Worm (Caenorhabditis elegans) whole organism, midembryonic: ENCODE results near the gene T12D8.5.

ENCODE experiments used
- T22C8.4 ChIP-seq: fragments of 200-800 bp; sonication (Bioruptor generic); IDR thresholded peaks from 2 replicates; pipeline ENCODE4 v1.3.6; 2022; ENCODE audit warnings: missing genetic modification characterization, missing compliant biosample characterization
- cog-1 ChIP-seq: sonication (generic microtip); optimal IDR thresholded peaks from 2 replicates; lab custom pipeline; 2016; ENCODE audit warnings: missing genetic modification characterization, missing compliant biosample characterization
- flt-1 ChIP-seq: fragments of 200-800 bp; sonication (Bioruptor generic); IDR thresholded peaks from 2 replicates; pipeline ENCODE4 v1.3.6; 2022; ENCODE audit warnings: missing genetic modification characterization, missing compliant biosample characterization
- klf-2 ChIP-seq: fragments of 200-800 bp; sonication (Bioruptor generic); conservative IDR thresholded peaks from 2 replicates; pipeline ENCODE4 v1.3.6; 2022; ENCODE audit warnings: missing genetic modification reagents, missing genetic modification characterization, missing compliant biosample characterization
- med-1 ChIP-seq: sonication (generic microtip); optimal IDR thresholded peaks from 2 replicates; lab custom pipeline; 2017; ENCODE audit warnings: missing genetic modification characterization, mild to moderate bottlenecking, missing compliant biosample characterization, antibody characterized with exemption, missing genetic modification reagents; ENCODE audit not compliant: insufficient read depth
- ref-1 ChIP-seq: fragments of 200-800 bp; sonication (Bioruptor generic); conservative IDR thresholded peaks from 2 replicates; pipeline ENCODE4 v1.3.6; 2022; ENCODE audit warnings: missing genetic modification reagents, missing genetic modification characterization, missing compliant biosample characterization
- tab-1 ChIP-seq: fragments of 200-800 bp; sonication (Bioruptor generic); IDR thresholded peaks from 2 replicates; pipeline ENCODE4 v1.3.6; 2022; ENCODE audit warnings: missing genetic modification characterization, missing compliant biosample characterization
- ztf-23 ChIP-seq: fragments of 200-800 bp; sonication (Bioruptor generic); IDR thresholded peaks from 2 replicates; pipeline ENCODE4 v1.3.6; 2022; ENCODE audit warnings: missing genetic modification reagents, missing genetic modification characterization, missing compliant biosample characterization
- ztf-29 ChIP-seq: fragments of 200-800 bp; sonication (Bioruptor generic); IDR thresholded peaks from 2 replicates; pipeline ENCODE4 v1.3.6; 2022; ENCODE audit warnings: missing genetic modification reagents, missing genetic modification characterization, missing compliant biosample characterization

ce11 chrIII:13657975-13658374 lies 31.4 kb upstream of the T12D8.5 start:
- TF ChIP-seq klf-2 (GFP tag; lab: Robert Waterston, UW) (no peak), cog-1 (tag; lab: Kevin White, UChicago) (no peak), T22C8.4 (GFP tag; lab: Robert Waterston, UW) (no peak), ztf-23 (GFP tag; lab: Robert Waterston, UW) (no peak), med-1 (GFP tag; lab: Kevin White, UChicago) (no peak), flt-1 (GFP tag; lab: Robert Waterston, UW) (no peak), ztf-29 (GFP tag; lab: Robert Waterston, UW) (no peak), tab-1 (no peak), ref-1 (no peak)
